Worm (Caenorhabditis elegans): ENCODE measurements around the gene Y53F4B.27.

DNA sequence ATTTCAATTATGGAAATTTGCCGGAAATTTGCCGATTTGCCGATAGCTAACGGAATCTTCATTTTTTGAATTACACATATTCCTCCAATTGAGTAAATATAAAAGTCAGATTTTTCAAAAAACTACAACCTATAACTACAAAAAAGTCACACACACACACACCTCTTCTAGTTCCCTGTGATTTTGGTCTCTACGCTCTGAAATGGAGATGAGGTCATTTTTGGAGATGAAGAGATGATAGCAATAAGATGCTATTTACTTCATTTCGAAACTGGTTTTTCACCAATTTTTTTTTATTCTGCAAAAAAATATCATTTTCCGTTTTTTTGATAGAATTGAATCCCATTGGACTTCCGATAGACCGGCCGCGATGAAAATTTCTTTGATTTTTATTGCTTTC, 21.5 kb upstream of the Y53F4B.27 start, which contains the start of gene Y53F4B.23:
- TF ChIP-seq mab-5 (tag; optimal IDR thresholded peaks at IDR 0.05) = no peak
- TF ChIP-seq ceh-43 (GFP tag; optimal IDR thresholded peaks at IDR 0.05) = no peak
- TF ChIP-seq unc-62 (GFP tag; optimal IDR thresholded peaks at IDR 0.05) = no peak
- no peak for TF ChIP-seq pha-4 (tag; optimal IDR thresholded peaks at IDR 0.05)
- no peak for TF ChIP-seq snpc-4 (tag; optimal IDR thresholded peaks at IDR 0.05)
- no peak for TF ChIP-seq drap-1 (GFP tag; optimal IDR thresholded peaks at IDR 0.05)
